Worm (Caenorhabditis elegans) whole organism, L4/young adult: ENCODE results near the gene R10H1.1.

Source experiments
- W03F9.2 ChIP-seq: fragments of 150-350 bp; optimal IDR thresholded peaks from 2 replicates; lab custom pipeline; 2014; ENCODE audit warnings: missing biosample characterization, missing genetic modification characterization
- dao-5 ChIP-seq: sonication (generic microtip); optimal IDR thresholded peaks from 2 replicates; lab custom pipeline; 2016; ENCODE audit warnings: missing genotype, missing genetic modification characterization, moderate library complexity, missing compliant biosample characterization

- TF ChIP-seq W03F9.2 (tag; lab: Kevin White, UChicago): no peak
- TF ChIP-seq dao-5 (tag; lab: Kevin White, UChicago): no peak
These were observed 49.6 kb downstream of the R10H1.1 start, which contains the start of gene rol-8 for ce11 chrII:7543808-7544207.
